Fruit fly (Drosophila melanogaster) whole organism, embryonic: Measurements from ENCODE around the gene CG45676.

Experiments
- Antp ChIP-seq: fragments of 200-800 bp; sonication (Bioruptor generic); optimal IDR thresholded peaks from 3 replicates; lab custom pipeline; 2016; ENCODE audit warnings: missing biosample characterization, missing genetic modification characterization
- Atf3 ChIP-seq: fragments of 200-800 bp; sonication (Bioruptor generic); optimal IDR thresholded peaks from 3 replicates; lab custom pipeline; 2016; ENCODE audit warnings: missing biosample characterization, missing genetic modification characterization
- Awh ChIP-seq: fragments of 200-800 bp; sonication (Bioruptor generic); IDR thresholded peaks from 2 replicates; pipeline ENCODE4, ENCODE4 v1.3.6; 2022; ENCODE audit warnings: missing biosample characterization, missing genetic modification characterization
- B-H1 ChIP-seq: fragments of 200-800 bp; sonication (Bioruptor generic); IDR thresholded peaks from 3 replicates; pipeline ENCODE4 v1.3.6; 2022; ENCODE audit warnings: missing biosample characterization, missing genetic modification characterization
- BEAF-32 ChIP-seq: fragments of 200-800 bp; sonication (Bioruptor generic); optimal IDR thresholded peaks from 3 replicates; lab custom pipeline; 2017; ENCODE audit warnings: missing biosample characterization, missing genetic modification characterization, mild to moderate bottlenecking, moderate library complexity, missing genetic modification reagents
- C15 ChIP-seq: fragments of 200-800 bp; sonication (Bioruptor generic); IDR thresholded peaks from 3 replicates; pipeline ENCODE4 v1.3.6; 2022; ENCODE audit warnings: missing biosample characterization, missing genetic modification characterization
- CG10267 ChIP-seq: fragments of 200-800 bp; sonication (Bioruptor generic); optimal IDR thresholded peaks from 2 replicates; lab custom pipeline; 2018; ENCODE audit warnings: missing biosample characterization, mild to moderate bottlenecking, missing genetic modification characterization, moderate library complexity
- CG11696 ChIP-seq: fragments of 200-800 bp; sonication (Bioruptor generic); IDR thresholded peaks from 2 replicates; pipeline ENCODE4 v1.3.6; 2022; ENCODE audit warnings: missing biosample characterization, missing genetic modification characterization
- CG12299 ChIP-seq: fragments of 200-800 bp; sonication (Bioruptor generic); optimal IDR thresholded peaks from 2 replicates; lab custom pipeline; 2018; ENCODE audit warnings: missing biosample characterization, mild to moderate bottlenecking, missing genetic modification characterization
- CG14050 ChIP-seq: fragments of 200-800 bp; sonication (Bioruptor generic); IDR thresholded peaks from 3 replicates; pipeline ENCODE4 v1.3.6; 2022; ENCODE audit warnings: missing biosample characterization, missing genetic modification characterization
- CG15601 ChIP-seq: fragments of 200-800 bp; sonication (Bioruptor generic); optimal IDR thresholded peaks from 3 replicates; lab custom pipeline; 2019; ENCODE audit warnings: missing biosample characterization, mild to moderate bottlenecking, missing genetic modification characterization, moderate library complexity
- CG16813 ChIP-seq: fragments of 200-800 bp; sonication (Bioruptor generic); IDR thresholded peaks from 3 replicates; pipeline ENCODE4 v1.3.6; 2022; ENCODE audit warnings: missing biosample characterization, missing genetic modification characterization; ENCODE audit not compliant: partially characterized antibody
- CG17328 ChIP-seq: fragments of 200-800 bp; sonication (Bioruptor generic); IDR thresholded peaks from 2 replicates; pipeline ENCODE4 v1.3.6; 2022; ENCODE audit warnings: missing biosample characterization, missing genetic modification characterization
- CG2712 ChIP-seq: fragments of 200-800 bp; optimal IDR thresholded peaks from 3 replicates; lab custom pipeline; 2019; ENCODE audit warnings: missing biosample characterization, mild to moderate bottlenecking, missing genetic modification characterization, moderate library complexity
- CG4617 ChIP-seq: fragments of 200-800 bp; sonication (Bioruptor generic); optimal IDR thresholded peaks from 3 replicates; lab custom pipeline; 2016; ENCODE audit warnings: missing biosample characterization, missing genetic modification characterization, borderline replicate concordance
- CG6683 ChIP-seq: fragments of 200-800 bp; sonication (Bioruptor generic); optimal IDR thresholded peaks from 2 replicates; lab custom pipeline; 2017; ENCODE audit warnings: missing biosample characterization, mild to moderate bottlenecking, missing genetic modification characterization, missing genetic modification reagents
- CG7556 ChIP-seq: fragments of 200-800 bp; sonication (Bioruptor generic); optimal IDR thresholded peaks from 2 replicates; lab custom pipeline; 2017; ENCODE audit warnings: missing biosample characterization, mild to moderate bottlenecking, missing genetic modification characterization
- CG7745 ChIP-seq: fragments of 200-800 bp; sonication (Bioruptor generic); optimal IDR thresholded peaks from 2 replicates; lab custom pipeline; 2018; ENCODE audit warnings: missing biosample characterization, mild to moderate bottlenecking, missing genetic modification characterization, moderate library complexity
- CG7839 ChIP-seq: fragments of 200-800 bp; sonication (Bioruptor generic); optimal IDR thresholded peaks from 3 replicates; lab custom pipeline; 2018; ENCODE audit warnings: missing biosample characterization, mild to moderate bottlenecking, missing genetic modification characterization, moderate library complexity
- CG9876 ChIP-seq: fragments of 200-800 bp; sonication (Bioruptor generic); optimal IDR thresholded peaks from 2 replicates; lab custom pipeline; 2016; ENCODE audit warnings: missing biosample characterization, missing genetic modification characterization
- Camta ChIP-seq: fragments of 200-800 bp; sonication (Bioruptor generic); optimal IDR thresholded peaks from 2 replicates; lab custom pipeline; 2016; ENCODE audit warnings: missing biosample characterization, missing genetic modification characterization
- CrebB ChIP-seq: fragments of 200-800 bp; sonication (Bioruptor generic); optimal IDR thresholded peaks from 3 replicates; lab custom pipeline; 2018; ENCODE audit warnings: missing biosample characterization, mild to moderate bottlenecking, missing genetic modification characterization
- HLH54F ChIP-seq: fragments of 200-800 bp; sonication (Bioruptor generic); optimal IDR thresholded peaks from 3 replicates; lab custom pipeline; 2016; ENCODE audit warnings: missing biosample characterization, missing genetic modification characterization
- Hr39 ChIP-seq: fragments of >200 bp; optimal IDR thresholded peaks from 2 replicates; lab custom pipeline; 2017
- Hr51 ChIP-seq, 2 experiments: fragments of 200-800 bp; sonication (Bioruptor generic); optimal IDR thresholded peaks; 2 replicates in 1 of 2; 3 replicates in 1 of 2; lab custom pipeline; 2016 to 2018; ENCODE audit warnings: missing biosample characterization in 2 of 2, missing genetic modification characterization in 2 of 2, mild to moderate bottlenecking in 1 of 2, moderate library complexity in 1 of 2
- Nf-YA ChIP-seq: fragments of 200-800 bp; sonication (Bioruptor generic); IDR thresholded peaks from 2 replicates; pipeline ENCODE4 v1.3.6; 2022; ENCODE audit warnings: missing biosample characterization, missing genetic modification characterization
- Usf ChIP-seq: fragments of 200-800 bp; sonication (Bioruptor generic); optimal IDR thresholded peaks from 2 replicates; lab custom pipeline; 2017; ENCODE audit warnings: missing genotype, missing biosample characterization, missing genetic modification characterization
- Vsx1 ChIP-seq: fragments of 200-800 bp; sonication (Bioruptor generic); optimal IDR thresholded peaks from 2 replicates; lab custom pipeline; 2017; ENCODE audit warnings: missing biosample characterization, mild to moderate bottlenecking, missing genetic modification characterization, missing genetic modification reagents
- bbx ChIP-seq: fragments of 200-800 bp; sonication (Bioruptor generic); IDR thresholded peaks from 2 replicates; pipeline ENCODE4 v1.3.6; 2022; ENCODE audit warnings: missing biosample characterization, missing genetic modification characterization; ENCODE audit not compliant: partially characterized antibody
- bigmax ChIP-seq: fragments of 200-800 bp; sonication (Bioruptor generic); optimal IDR thresholded peaks from 2 replicates; lab custom pipeline; 2018; ENCODE audit warnings: missing biosample characterization, mild to moderate bottlenecking, missing genetic modification characterization
- cad ChIP-seq: fragments of >200 bp; optimal IDR thresholded peaks from 2 replicates; lab custom pipeline; 2017; ENCODE audit warnings: missing biosample characterization, missing genetic modification characterization
- caup ChIP-seq: fragments of 200-800 bp; sonication (Bioruptor generic); optimal IDR thresholded peaks from 3 replicates; lab custom pipeline; 2017; ENCODE audit warnings: missing biosample characterization, mild to moderate bottlenecking, missing genetic modification characterization, moderate library complexity; ENCODE audit not compliant: severe bottlenecking
- da ChIP-seq: fragments of 200-800 bp; sonication (Bioruptor generic); optimal IDR thresholded peaks from 2 replicates; lab custom pipeline; 2016; ENCODE audit warnings: missing biosample characterization, missing genetic modification characterization
- dmrt99B ChIP-seq: fragments of 200-800 bp; sonication (Bioruptor generic); optimal IDR thresholded peaks from 2 replicates; lab custom pipeline; 2018; ENCODE audit warnings: missing biosample characterization, mild to moderate bottlenecking, missing genetic modification characterization, moderate library complexity
- dysf ChIP-seq: fragments of 200-800 bp; sonication (Bioruptor generic); IDR thresholded peaks from 3 replicates; pipeline ENCODE4 v1.3.6; 2022; ENCODE audit warnings: missing biosample characterization, missing genetic modification characterization
- hkb ChIP-seq, 2 experiments: fragments of 200-800 bp in 1 of 2; fragments of >200 bp in 1 of 2; sonication (Bioruptor generic) in 1 of 2; IDR thresholded peaks in 1 of 2; optimal IDR thresholded peaks in 1 of 2; 2 replicates each; pipeline versions ENCODE4 v1.3.6 to Lab custom; 2017 to 2022; ENCODE audit warnings: missing biosample characterization in 1 of 2, missing genetic modification characterization in 1 of 2
- lmd ChIP-seq: fragments of 200-800 bp; sonication (Bioruptor generic); IDR thresholded peaks from 2 replicates; pipeline ENCODE4 v1.3.6; 2022; ENCODE audit warnings: missing biosample characterization, missing genetic modification characterization
- lola ChIP-seq, 3 experiments: fragments of >200 bp in 2 of 3; fragments of 200-800 bp in 1 of 3; sonication (Bioruptor generic) in 1 of 3; optimal IDR thresholded peaks; 2 replicates each; lab custom pipeline; 2017 to 2019; ENCODE audit warnings: missing biosample characterization in 3 of 3, missing genetic modification characterization in 3 of 3, mild to moderate bottlenecking in 1 of 3, moderate library complexity in 1 of 3
- mam ChIP-seq: fragments of 200-800 bp; sonication (Bioruptor generic); optimal IDR thresholded peaks from 3 replicates; lab custom pipeline; 2016; ENCODE audit warnings: missing biosample characterization, missing genetic modification characterization
- p53 ChIP-seq: fragments of 200-800 bp; sonication (Bioruptor generic); optimal IDR thresholded peaks from 2 replicates; lab custom pipeline; 2016; ENCODE audit warnings: missing biosample characterization, missing genetic modification characterization
- prd ChIP-seq, 3 experiments: fragments of >200 bp in 2 of 3; fragments of 200-800 bp in 1 of 3; sonication (Bioruptor generic) in 1 of 3; optimal IDR thresholded peaks in 2 of 3; IDR thresholded peaks in 1 of 3; 2 replicates in 2 of 3; 3 replicates in 1 of 3; pipeline versions ENCODE4 v1.3.6 to Lab custom; 2017 to 2022; ENCODE audit warnings: missing biosample characterization in 1 of 3, missing genetic modification characterization in 1 of 3
- repo ChIP-seq: fragments of 200-800 bp; sonication (Bioruptor generic); optimal IDR thresholded peaks from 2 replicates; lab custom pipeline; 2016; ENCODE audit warnings: missing biosample characterization, missing genetic modification characterization
- run ChIP-seq: fragments of 200-800 bp; sonication (Bioruptor generic); optimal IDR thresholded peaks from 3 replicates; lab custom pipeline; 2018; ENCODE audit warnings: missing biosample characterization, mild to moderate bottlenecking, missing genetic modification characterization
- sd ChIP-seq: fragments of 200-800 bp; sonication (Bioruptor generic); optimal IDR thresholded peaks from 3 replicates; lab custom pipeline; 2018; ENCODE audit warnings: missing biosample characterization, mild to moderate bottlenecking, missing genetic modification characterization, moderate library complexity
- sima ChIP-seq: fragments of 200-800 bp; sonication (Bioruptor generic); optimal IDR thresholded peaks from 2 replicates; lab custom pipeline; 2016; ENCODE audit warnings: missing biosample characterization, missing genetic modification characterization
- slbo ChIP-seq: fragments of 200-800 bp; sonication (Bioruptor generic); IDR thresholded peaks from 2 replicates; pipeline ENCODE4 v1.3.6; 2022; ENCODE audit warnings: missing biosample characterization, missing genetic modification characterization
- tup ChIP-seq: fragments of 200-800 bp; sonication (Bioruptor generic); optimal IDR thresholded peaks from 2 replicates; lab custom pipeline; 2016; ENCODE audit warnings: missing biosample characterization, mild to moderate bottlenecking, missing genetic modification characterization, moderate library complexity
- z ChIP-seq: fragments of 200-800 bp; sonication (Bioruptor generic); IDR thresholded peaks from 3 replicates; pipeline ENCODE4 v1.3.6; 2022; ENCODE audit warnings: missing biosample characterization, missing genetic modification characterization

CG45676 gene

DNA sequence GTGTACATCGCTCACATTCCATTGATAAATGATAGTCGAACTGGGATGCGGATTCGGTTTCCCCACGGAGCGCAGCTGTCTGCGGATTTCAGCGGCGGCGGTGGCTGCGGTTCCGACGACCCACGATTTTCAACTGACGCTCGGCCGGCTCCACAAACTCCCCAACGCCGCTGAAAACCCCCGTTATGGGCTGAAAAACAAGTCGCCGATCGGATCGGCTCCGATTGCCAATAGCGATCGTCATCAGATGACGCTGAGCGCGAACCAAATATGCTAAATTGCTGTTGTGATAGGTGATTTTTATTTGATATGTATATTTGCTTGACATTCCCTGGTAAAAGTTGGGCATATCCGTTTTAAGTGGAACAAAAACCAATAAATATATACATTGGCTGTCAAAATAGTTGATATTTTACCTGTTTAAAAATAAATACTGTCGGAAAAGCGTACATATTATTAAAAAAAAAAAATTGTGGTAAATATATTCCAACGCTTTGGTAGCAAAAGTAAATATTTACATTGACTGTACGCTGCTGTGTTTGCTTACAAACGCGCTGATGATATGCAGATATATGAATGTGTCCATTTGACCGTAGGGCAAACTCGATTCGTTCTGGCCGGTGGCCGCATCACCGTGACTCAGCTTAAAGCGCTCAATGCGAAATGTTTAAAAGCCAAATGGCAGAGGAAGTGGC, 35.7 kb downstream of the CG45676 start (continued):
- TF ChIP-seq repo (GFP tag; lab: Kevin White, UChicago), result no peak
- TF ChIP-seq z (GFP tag; lab: Robert Waterston, UW), result no peak
- no peak for TF ChIP-seq Nf-YA (GFP tag; lab: Robert Waterston, UW)
- peak; percentile 74 for TF ChIP-seq dmrt99B (tag; lab: Kevin White, UChicago)
- TF ChIP-seq CG11696 (GFP tag; lab: Robert Waterston, UW), result no peak
- TF ChIP-seq CG7839, result peak; percentile 77
- TF ChIP-seq Antp (GFP tag; lab: Kevin White, UChicago), result peak; percentile 11
- TF ChIP-seq mam (GFP tag; lab: Kevin White, UChicago), result peak; percentile 74
- TF ChIP-seq CG10267 (tag; lab: Kevin White, UChicago), result peak; percentile 13
- no peak for TF ChIP-seq CG15601 (tag; lab: Kevin White, UChicago)
- TF ChIP-seq B-H1 (GFP tag; lab: Robert Waterston, UW), result no peak; the same call in 2 of the 3 replicates
- TF ChIP-seq lmd (GFP tag; lab: Robert Waterston, UW), result peak; percentile 75
- TF ChIP-seq Awh, result no peak
- no peak for TF ChIP-seq da
- no peak for TF ChIP-seq bigmax (GFP tag; lab: Kevin White, UChicago)
- peak; percentile 58 to 75 for TF ChIP-seq Hr51 (GFP tag; optimal IDR thresholded peaks at IDR 0.05; lab: Kevin White, UChicago)
- no peak for TF ChIP-seq cad (GFP tag; lab: Kevin White, UChicago)
- no peak for TF ChIP-seq run (tag; lab: Kevin White, UChicago)
- peak; percentile 46 for TF ChIP-seq Vsx1
- TF ChIP-seq slbo (GFP tag; lab: Robert Waterston, UW), result peak; percentile 74
- no peak for TF ChIP-seq Hr39
- no peak for TF ChIP-seq CG17328 (GFP tag; lab: Robert Waterston, UW)
- no peak for TF ChIP-seq p53 (GFP tag; lab: Kevin White, UChicago)
- TF ChIP-seq Usf (GFP tag; lab: Kevin White, UChicago), result peak; percentile 74
- TF ChIP-seq dysf (GFP tag; lab: Robert Waterston, UW), result peak; percentile 77
- TF ChIP-seq BEAF-32 (GFP tag; lab: Kevin White, UChicago), result no peak
- no peak for TF ChIP-seq prd (optimal IDR thresholded peaks at IDR 0.05; lab: Kevin White, UChicago)
- peak; percentile 68 for TF ChIP-seq prd (GFP tag; IDR thresholded peaks at IDR 0.05; lab: Robert Waterston, UW)
- no peak for TF ChIP-seq CG14050 (GFP tag; lab: Robert Waterston, UW)
- no peak for TF ChIP-seq tup (GFP tag; lab: Kevin White, UChicago)
- peak; percentile 66 for TF ChIP-seq caup (GFP tag; lab: Kevin White, UChicago)
- TF ChIP-seq CG6683 (GFP tag; lab: Kevin White, UChicago), result no peak
- TF ChIP-seq CG12299 (tag; lab: Kevin White, UChicago), result no peak
- peak; percentile 3 for TF ChIP-seq Atf3 (GFP tag; lab: Kevin White, UChicago)
- TF ChIP-seq CG2712 (tag; lab: Kevin White, UChicago), result peak; percentile 32
- no peak for TF ChIP-seq CG9876 (GFP tag; lab: Kevin White, UChicago)
- TF ChIP-seq CG4617 (GFP tag; lab: Kevin White, UChicago), result no peak
- TF ChIP-seq CG16813, result no peak
- 0 out of 3 replicates have a peak, but pooled peaks have one; percentile 31 for TF ChIP-seq C15 (GFP tag; lab: Robert Waterston, UW)
- TF ChIP-seq sd, result peak; percentile 57
- TF ChIP-seq CG7745 (tag; lab: Kevin White, UChicago), result no peak
- peak; percentile 74 for TF ChIP-seq HLH54F (GFP tag; lab: Kevin White, UChicago)
- TF ChIP-seq sima, result peak; percentile 19
- TF ChIP-seq bbx (GFP tag; lab: Robert Waterston, UW), result no peak
- no peak for TF ChIP-seq lola (GFP tag; optimal IDR thresholded peaks at IDR 0.05; lab: Kevin White, UChicago)
- no peak for TF ChIP-seq hkb (optimal IDR thresholded peaks at IDR 0.05; lab: Kevin White, UChicago)
- peak; percentile 40; the same call in 1 of the 2 replicates for TF ChIP-seq hkb (GFP tag; IDR thresholded peaks at IDR 0.05; lab: Robert Waterston, UW)
- TF ChIP-seq CrebB, result no peak
- TF ChIP-seq Camta, result peak; percentile 33
- TF ChIP-seq CG7556 (GFP tag; lab: Kevin White, UChicago), result peak; percentile 60
